Worm (Caenorhabditis elegans) whole organism, midembryonic: ENCODE data around the gene R07B1.11.
A peak's percentile ranks its signal among the peaks of the same experiment; 100 is the strongest.

Experiments
- T22C8.4 ChIP-seq: fragments of 200-800 bp; sonication (Bioruptor generic); IDR thresholded peaks from 2 replicates; pipeline ENCODE4 v1.3.6; 2022; ENCODE audit warnings: missing genetic modification characterization, missing compliant biosample characterization
- cog-1 ChIP-seq: sonication (generic microtip); optimal IDR thresholded peaks from 2 replicates; lab custom pipeline; 2016; ENCODE audit warnings: missing genetic modification characterization, missing compliant biosample characterization
- flt-1 ChIP-seq: fragments of 200-800 bp; sonication (Bioruptor generic); IDR thresholded peaks from 2 replicates; pipeline ENCODE4 v1.3.6; 2022; ENCODE audit warnings: missing genetic modification characterization, missing compliant biosample characterization
- klf-2 ChIP-seq: fragments of 200-800 bp; sonication (Bioruptor generic); conservative IDR thresholded peaks from 2 replicates; pipeline ENCODE4 v1.3.6; 2022; ENCODE audit warnings: missing genetic modification reagents, missing genetic modification characterization, missing compliant biosample characterization
- med-1 ChIP-seq: sonication (generic microtip); optimal IDR thresholded peaks from 2 replicates; lab custom pipeline; 2017; ENCODE audit warnings: missing genetic modification characterization, mild to moderate bottlenecking, missing compliant biosample characterization, antibody characterized with exemption, missing genetic modification reagents; ENCODE audit not compliant: insufficient read depth
- ref-1 ChIP-seq: fragments of 200-800 bp; sonication (Bioruptor generic); conservative IDR thresholded peaks from 2 replicates; pipeline ENCODE4 v1.3.6; 2022; ENCODE audit warnings: missing genetic modification reagents, missing genetic modification characterization, missing compliant biosample characterization
- tab-1 ChIP-seq: fragments of 200-800 bp; sonication (Bioruptor generic); IDR thresholded peaks from 2 replicates; pipeline ENCODE4 v1.3.6; 2022; ENCODE audit warnings: missing genetic modification characterization, missing compliant biosample characterization
- ztf-23 ChIP-seq: fragments of 200-800 bp; sonication (Bioruptor generic); IDR thresholded peaks from 2 replicates; pipeline ENCODE4 v1.3.6; 2022; ENCODE audit warnings: missing genetic modification reagents, missing genetic modification characterization, missing compliant biosample characterization
- ztf-29 ChIP-seq: fragments of 200-800 bp; sonication (Bioruptor generic); IDR thresholded peaks from 2 replicates; pipeline ENCODE4 v1.3.6; 2022; ENCODE audit warnings: missing genetic modification reagents, missing genetic modification characterization, missing compliant biosample characterization

Gene R07B1.11

ce11 chrX:9892323-9892722, 35.6 kb downstream of the R07B1.11 start, which contains the start of gene F21G4.1:
F21G4.1 (minus strand) TSS chrX:9892328.
- TF ChIP-seq ztf-23 (GFP tag; lab: Robert Waterston, UW) (no peak), flt-1 (GFP tag; lab: Robert Waterston, UW) (no peak)

- TF ChIP-seq med-1 (no peak), ztf-29 (GFP tag; lab: Robert Waterston, UW) (no peak), ref-1 (GFP tag; lab: Robert Waterston, UW) (no peak), T22C8.4 (no peak), ztf-23 (GFP tag; lab: Robert Waterston, UW) (no peak), tab-1 (no peak), flt-1 (GFP tag; lab: Robert Waterston, UW) (no peak), klf-2 (GFP tag; lab: Robert Waterston, UW) (no peak), cog-1 (tag; lab: Kevin White, UChicago) (no peak)
Observed at ce11 chrX:9893069-9893468, 36.4 kb downstream of the R07B1.11 start.

ce11 chrX:9894844-9895243, 38.1 kb downstream of the R07B1.11 start, which contains the start of gene F21G4.3:
F21G4.3 (plus strand) TSS chrX:9895144.
- TF ChIP-seq cog-1 (tag; lab: Kevin White, UChicago): no peak
- TF ChIP-seq flt-1 (GFP tag; lab: Robert Waterston, UW): no peak
- no peak for TF ChIP-seq med-1
- TF ChIP-seq ztf-23 (GFP tag; lab: Robert Waterston, UW): no peak
- TF ChIP-seq klf-2 (GFP tag; lab: Robert Waterston, UW): no peak
- no peak for TF ChIP-seq ref-1 (GFP tag; lab: Robert Waterston, UW)
- TF ChIP-seq ztf-29 (GFP tag; lab: Robert Waterston, UW): no peak
- TF ChIP-seq T22C8.4: no peak
- TF ChIP-seq tab-1: no peak

ce11 chrX:9899426-9900131, 42.9 kb downstream of the R07B1.11 start, which contains the start of gene phf-34:
phf-34 (minus strand) TSS chrX:9899476.
- no peak for TF ChIP-seq ztf-29 (GFP tag; lab: Robert Waterston, UW)
- TF ChIP-seq ztf-23 (GFP tag; lab: Robert Waterston, UW): no peak
- TF ChIP-seq T22C8.4: no peak
- TF ChIP-seq med-1: no peak
- TF ChIP-seq klf-2 (GFP tag; lab: Robert Waterston, UW): no peak
- peak; percentile 71 for TF ChIP-seq cog-1 (tag; lab: Kevin White, UChicago)

- no peak for TF ChIP-seq flt-1 (GFP tag; lab: Robert Waterston, UW)
- TF ChIP-seq tab-1: no peak
- TF ChIP-seq med-1: no peak
- TF ChIP-seq klf-2 (GFP tag; lab: Robert Waterston, UW): no peak
- no peak for TF ChIP-seq ref-1 (GFP tag; lab: Robert Waterston, UW)
Observed at ce11 chrX:9905840-9906239, 49.1 kb downstream of the R07B1.11 start, which contains the start of gene F21G4.5. F21G4.5 (plus strand) TSS chrX:9906140.
